Worm (Caenorhabditis elegans): ENCODE results near the gene T26E4.4.

ce11 chrV:15776651-15777050 is 15.7 kb downstream of the T26E4.4 start, which contains the start of gene nhr-283:
- TF ChIP-seq skn-1 (tag; optimal IDR thresholded peaks at IDR 0.05): no peak
- TF ChIP-seq ztf-11 (tag; optimal IDR thresholded peaks at IDR 0.05): no peak

Data from whole organism, L2 larva.